Fruit fly (Drosophila melanogaster): ENCODE data around the gene brk.

The brk gene

DNA sequence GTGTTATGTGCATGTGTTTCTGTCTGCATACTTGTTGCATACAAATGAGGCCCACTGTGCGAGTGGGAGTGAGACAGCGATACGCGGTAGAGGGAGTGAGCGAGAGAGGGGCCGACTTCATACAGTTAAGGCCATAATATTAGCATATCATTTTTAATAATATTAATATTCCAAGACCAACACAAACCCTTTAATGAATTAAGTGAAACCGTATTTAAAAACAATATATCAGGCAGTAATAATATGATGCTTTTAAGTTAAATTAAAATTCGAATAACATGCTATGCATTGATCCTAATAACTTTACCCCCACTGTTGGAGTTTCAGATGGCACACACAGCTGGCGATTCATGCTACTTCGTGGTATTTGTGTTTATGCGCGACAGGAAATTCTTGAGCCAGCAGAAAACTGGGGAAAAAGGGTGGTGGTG lies 17.1 kb downstream of the brk start (continued):
- TF ChIP-seq CG30431 (GFP tag; optimal IDR thresholded peaks at IDR 0.05) (peak; percentile 91), CG2120 (GFP tag; optimal IDR thresholded peaks at IDR 0.05) (peak; percentile 88), Rx (GFP tag; IDR thresholded peaks at IDR 0.05) (peak; percentile 84), CG4854 (GFP tag; optimal IDR thresholded peaks at IDR 0.05) (peak; percentile 79), CG10366 (GFP tag; IDR thresholded peaks at IDR 0.05) (peak; percentile 94), al (GFP tag; IDR thresholded peaks at IDR 0.05) (peak; percentile 78), CG6654 (GFP tag; optimal IDR thresholded peaks at IDR 0.05) (peak; percentile 77), cas (GFP tag; IDR thresholded peaks at IDR 0.05) (peak; percentile 68; the same call in 1 of the 2 replicates), Hr39 (optimal IDR thresholded peaks at IDR 0.05) (no peak), CG12155 (GFP tag; optimal IDR thresholded peaks at IDR 0.05) (peak; percentile 88), CG10274 (GFP tag; optimal IDR thresholded peaks at IDR 0.05) (peak; percentile 71), HLH54F (GFP tag; optimal IDR thresholded peaks at IDR 0.05) (peak; percentile 73), fu2 (GFP tag; optimal IDR thresholded peaks at IDR 0.05) (peak; percentile 55), CG15479 (GFP tag; optimal IDR thresholded peaks at IDR 0.05) (peak; percentile 60), CG16813 (GFP tag; IDR thresholded peaks at IDR 0.05; ENCODE audit: partially characterized antibody) (no peak), hkb (optimal IDR thresholded peaks at IDR 0.05) (no peak), hkb (GFP tag; IDR thresholded peaks at IDR 0.05) (peak; percentile 97), CG9437 (GFP tag; optimal IDR thresholded peaks at IDR 0.05) (peak; percentile 91), CG14710 (tag; optimal IDR thresholded peaks at IDR 0.05) (peak; percentile 98), HmgZ (tag; optimal IDR thresholded peaks at IDR 0.05) (peak; percentile 97), CG6854 (GFP tag; optimal IDR thresholded peaks at IDR 0.05) (peak; percentile 92), tup (GFP tag; optimal IDR thresholded peaks at IDR 0.05) (peak; percentile 72), CG7839 (tag; optimal IDR thresholded peaks at IDR 0.05) (peak; percentile 98), CG11696 (GFP tag; IDR thresholded peaks at IDR 0.05) (peak; percentile 100), sug (tag; optimal IDR thresholded peaks at IDR 0.05) (peak; percentile 85), CrebB (tag; optimal IDR thresholded peaks at IDR 0.05) (peak; percentile 95), tap (tag; optimal IDR thresholded peaks at IDR 0.05) (peak; percentile 98), CG15514 (GFP tag; optimal IDR thresholded peaks at IDR 0.05) (peak; percentile 83), ems (GFP tag; optimal IDR thresholded peaks at IDR 0.05) (peak; percentile 87), CG42726 (GFP tag; IDR thresholded peaks at IDR 0.05; ENCODE audit: partially characterized antibody) (no peak), gem (tag; optimal IDR thresholded peaks at IDR 0.05) (peak; percentile 98), CG3163 (GFP tag; optimal IDR thresholded peaks at IDR 0.05) (no peak), CG6175 (GFP tag; IDR thresholded peaks at IDR 0.05) (peak; percentile 81), CG18619 (GFP tag; optimal IDR thresholded peaks at IDR 0.05) (peak; percentile 94), CG1233 (GFP tag; optimal IDR thresholded peaks at IDR 0.05) (peak; percentile 96), Tbp (GFP tag; optimal IDR thresholded peaks at IDR 0.05) (no peak), fd102C (GFP tag; optimal IDR thresholded peaks at IDR 0.05) (peak; percentile 83), pnt (GFP tag; optimal IDR thresholded peaks at IDR 0.05) (peak; percentile 73), lmd (GFP tag; IDR thresholded peaks at IDR 0.05) (peak; percentile 96), Bteb2 (GFP tag; optimal IDR thresholded peaks at IDR 0.05) (peak; percentile 80), dmrt11E (tag; optimal IDR thresholded peaks at IDR 0.05) (peak; percentile 98), luna (GFP tag; optimal IDR thresholded peaks at IDR 0.05) (peak; percentile 17), CG31224 (GFP tag; IDR thresholded peaks at IDR 0.05) (peak; percentile 81), CG2712 (tag; optimal IDR thresholded peaks at IDR 0.05) (peak; percentile 99), CG30403 (GFP tag; optimal IDR thresholded peaks at IDR 0.05) (peak; percentile 96), CG8478 (optimal IDR thresholded peaks at IDR 0.05) (no peak), Bgb (GFP tag; IDR thresholded peaks at IDR 0.05; ENCODE audit: partially characterized antibody) (no peak), CG17385 (GFP tag; optimal IDR thresholded peaks at IDR 0.05) (peak; percentile 94), YL-1 (GFP tag; optimal IDR thresholded peaks at IDR 0.05) (peak; percentile 89), CG32767 (GFP tag; IDR thresholded peaks at IDR 0.05) (peak; percentile 94), Usf (GFP tag; optimal IDR thresholded peaks at IDR 0.05) (peak; percentile 90), jumu (GFP tag; optimal IDR thresholded peaks at IDR 0.05) (peak; percentile 75)
